Fruit fly (Drosophila melanogaster): ENCODE results near the gene CG7829.

DNA sequence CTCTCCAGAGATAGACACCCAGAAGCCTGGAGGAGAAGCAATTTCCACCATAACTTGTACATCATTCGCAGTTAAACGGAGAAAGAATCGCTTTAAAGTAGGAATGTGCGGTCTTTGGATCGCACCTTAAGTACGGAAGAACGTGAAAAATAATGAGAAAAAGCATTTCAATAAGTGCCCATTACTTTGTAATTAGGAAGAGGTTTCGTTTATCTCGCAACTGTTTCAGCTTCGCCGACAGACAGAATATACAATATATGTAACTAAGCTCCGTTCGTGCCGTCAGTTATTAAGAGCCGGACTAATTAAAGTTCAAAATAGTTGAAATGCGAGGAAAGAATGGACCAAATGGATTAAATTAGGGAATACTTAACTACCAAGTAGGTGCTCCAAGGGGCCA is at the start of gene CG7829:
- TF ChIP-seq Pif1A (GFP tag; optimal IDR thresholded peaks at IDR 0.05) (no peak), CG8159 (tag; optimal IDR thresholded peaks at IDR 0.05) (no peak), CG14655 (GFP tag; optimal IDR thresholded peaks at IDR 0.05) (no peak), Pif1B (GFP tag; optimal IDR thresholded peaks at IDR 0.05) (no peak), CG15710 (tag; optimal IDR thresholded peaks at IDR 0.05) (no peak), CG17806 (tag; optimal IDR thresholded peaks at IDR 0.05) (no peak), CG34367 (tag; optimal IDR thresholded peaks at IDR 0.05) (no peak)

Data from whole organism, pupa.